Worm (Caenorhabditis elegans): ENCODE results near the gene cyp-35A1.

Gene cyp-35A1

DNA sequence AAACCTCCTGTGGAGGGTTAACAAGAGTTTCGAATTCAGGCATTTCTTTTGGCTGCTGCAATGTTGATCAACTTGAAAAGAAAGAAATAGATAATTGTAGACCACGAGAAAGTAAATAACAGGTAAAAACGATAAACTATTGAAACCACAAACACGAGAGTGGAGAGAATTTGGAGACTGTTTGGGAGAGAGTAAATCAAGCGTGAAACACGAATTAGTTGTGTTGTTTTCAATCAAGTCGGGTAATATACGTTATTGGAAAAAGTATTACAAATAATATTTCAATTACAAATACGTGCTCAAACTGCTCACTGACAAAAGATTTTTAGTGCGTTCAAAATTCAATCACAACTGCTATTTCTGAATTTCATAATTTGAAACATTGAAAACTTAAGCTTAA, 19.4 kb upstream of the cyp-35A1 start, which contains the start of gene C03G6.17:
TSS of gene C03G6.17 (minus strand) at position 101 of the 400 bp plus-strand sequence.
- TF ChIP-seq tbx-7 (tag; optimal IDR thresholded peaks at IDR 0.05), result no peak
- TF ChIP-seq mec-3 (tag; optimal IDR thresholded peaks at IDR 0.05; ENCODE audit: borderline replicate concordance), result no peak
- TF ChIP-seq zip-5 (tag; optimal IDR thresholded peaks at IDR 0.05), result no peak
- no peak for TF ChIP-seq pax-1 (tag; optimal IDR thresholded peaks at IDR 0.05)
- TF ChIP-seq sdc-2 (tag; optimal IDR thresholded peaks at IDR 0.05), result no peak
- no peak for TF ChIP-seq F13H6.1 (tag; optimal IDR thresholded peaks at IDR 0.05)
- no peak for TF ChIP-seq ceh-34 (tag; optimal IDR thresholded peaks at IDR 0.05)
- TF ChIP-seq hlh-30 (tag; optimal IDR thresholded peaks at IDR 0.05; ENCODE audit: insufficient read depth), result no peak
- no peak for TF ChIP-seq eyg-1 (tag; optimal IDR thresholded peaks at IDR 0.05)
- no peak for TF ChIP-seq ttx-3 (tag; optimal IDR thresholded peaks at IDR 0.05)
- TF ChIP-seq gmeb-2 (tag; optimal IDR thresholded peaks at IDR 0.05), result no peak
- no peak for TF ChIP-seq fax-1 (tag; optimal IDR thresholded peaks at IDR 0.05)
- TF ChIP-seq pha-4 (tag; optimal IDR thresholded peaks at IDR 0.05), result no peak
- TF ChIP-seq C38D4.7 (GFP tag; optimal IDR thresholded peaks at IDR 0.05), result no peak
- TF ChIP-seq T23F11.4 (GFP tag; optimal IDR thresholded peaks at IDR 0.05), result no peak
- TF ChIP-seq ceh-22 (tag; optimal IDR thresholded peaks at IDR 0.05), result no peak
- TF ChIP-seq pat-9 (tag; optimal IDR thresholded peaks at IDR 0.05), result no peak
- TF ChIP-seq che-1 (tag; optimal IDR thresholded peaks at IDR 0.05), result no peak

DNA sequence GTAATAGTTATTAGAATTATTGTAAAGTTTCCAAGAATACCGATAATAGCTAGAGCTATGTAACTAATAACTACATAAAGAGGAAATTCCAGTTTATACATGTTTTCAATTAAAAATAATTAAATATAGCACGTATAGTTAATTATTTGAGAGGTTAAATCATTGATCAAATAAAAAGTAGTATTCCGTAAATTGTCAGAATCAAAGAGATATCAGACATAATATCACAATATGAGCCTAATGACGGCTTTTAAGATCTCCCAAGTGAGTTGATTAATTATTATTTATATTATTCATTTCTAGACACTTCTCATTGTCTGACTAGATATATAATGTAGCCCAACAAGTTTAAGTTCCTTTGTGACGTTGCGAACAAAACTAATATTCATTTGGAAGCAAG, 17.8 kb upstream of the cyp-35A1 start, which contains the start of gene srsx-24:
TSS of gene srsx-24 (minus strand) at position 101 of the 400 bp plus-strand sequence.
- TF ChIP-seq tbx-7 (tag; optimal IDR thresholded peaks at IDR 0.05) (no peak), lim-6 (tag; optimal IDR thresholded peaks at IDR 0.05) (no peak), pros-1 (tag; optimal IDR thresholded peaks at IDR 0.05) (no peak), ceh-48 (tag; optimal IDR thresholded peaks at IDR 0.05) (no peak), sox-2 (GFP tag; IDR thresholded peaks at IDR 0.05) (no peak), ama-1 (optimal IDR thresholded peaks at IDR 0.05) (no peak), T23F11.4 (GFP tag; optimal IDR thresholded peaks at IDR 0.05) (no peak), unc-55 (GFP tag; optimal IDR thresholded peaks at IDR 0.05) (no peak), hlh-15 (tag; optimal IDR thresholded peaks at IDR 0.05) (no peak)

- TF ChIP-seq K09A11.1 (tag; optimal IDR thresholded peaks at IDR 0.05; ENCODE audit: insufficient read depth) (no peak), syd-9 (tag; optimal IDR thresholded peaks at IDR 0.05) (no peak), ceh-30 (tag; optimal IDR thresholded peaks at IDR 0.05) (no peak), lim-6 (tag; optimal IDR thresholded peaks at IDR 0.05) (no peak)
Observed at ce11 chrV:7374090-7374489, 12.5 kb upstream of the cyp-35A1 start, which contains the start of gene srx-56. TSS of gene srx-56 (plus strand) at chrV:7374390.

- TF ChIP-seq K02D7.2 (tag; optimal IDR thresholded peaks at IDR 0.05), result no peak
- TF ChIP-seq ceh-2 (tag; optimal IDR thresholded peaks at IDR 0.05), result no peak
- no peak for TF ChIP-seq lim-6 (tag; optimal IDR thresholded peaks at IDR 0.05)
- TF ChIP-seq ceh-45 (GFP tag; IDR thresholded peaks at IDR 0.05), result no peak
- no peak for TF ChIP-seq fkh-6 (tag; optimal IDR thresholded peaks at IDR 0.05)
- no peak for TF ChIP-seq madf-2 (tag; optimal IDR thresholded peaks at IDR 0.05)
- TF ChIP-seq ceh-24 (tag; optimal IDR thresholded peaks at IDR 0.05), result no peak
- no peak for TF ChIP-seq hlh-8 (tag; optimal IDR thresholded peaks at IDR 0.05)
- no peak for TF ChIP-seq tbx-7 (tag; optimal IDR thresholded peaks at IDR 0.05)
- no peak for TF ChIP-seq C38D4.7 (GFP tag; optimal IDR thresholded peaks at IDR 0.05)
- no peak for TF ChIP-seq sox-4 (tag; optimal IDR thresholded peaks at IDR 0.05)
- no peak for TF ChIP-seq hlh-15 (tag; optimal IDR thresholded peaks at IDR 0.05)
- no peak for TF ChIP-seq T23F11.4 (GFP tag; optimal IDR thresholded peaks at IDR 0.05)
- TF ChIP-seq C08G9.2 (tag; optimal IDR thresholded peaks at IDR 0.05), result no peak
Observed at ce11 chrV:7369578-7369977, 8.0 kb upstream of the cyp-35A1 start, which contains the start of gene srj-14. TSS of gene srj-14 (plus strand) at chrV:7369708.
